Fruit fly (Drosophila melanogaster) whole organism, prepupa: ENCODE measurements around the gene CG5790.

Experiments used
- CG11762 ChIP-seq: fragments of 200-800 bp; sonication (Bioruptor generic); optimal IDR thresholded peaks from 3 replicates; lab custom pipeline; 2016; ENCODE audit warnings: missing biosample characterization, missing genetic modification characterization; ENCODE audit not compliant: insufficient read depth
- CG15336 ChIP-seq: fragments of 200-800 bp; sonication (Bioruptor generic); IDR thresholded peaks from 2 replicates; pipeline ENCODE4 v1.3.6; 2022; ENCODE audit warnings: missing biosample characterization, missing genetic modification characterization
- CG31627 ChIP-seq: fragments of 200-800 bp; sonication (Bioruptor generic); optimal IDR thresholded peaks from 3 replicates; lab custom pipeline; 2016; ENCODE audit warnings: missing biosample characterization, missing genetic modification characterization
- CG6163 ChIP-seq: fragments of 200-800 bp; sonication (Bioruptor generic); IDR thresholded peaks from 3 replicates; pipeline ENCODE4 v1.3.6; 2022; ENCODE audit warnings: missing biosample characterization, missing genetic modification characterization
- CG6854 ChIP-seq: fragments of 200-800 bp; sonication (Bioruptor generic); optimal IDR thresholded peaks from 2 replicates; lab custom pipeline; 2017; ENCODE audit warnings: missing biosample characterization, mild to moderate bottlenecking, missing genetic modification characterization
- CG7368 ChIP-seq: fragments of 200-800 bp; sonication (Bioruptor generic); optimal IDR thresholded peaks from 3 replicates; lab custom pipeline; 2016; ENCODE audit warnings: missing biosample characterization, missing genetic modification characterization
- CG8632 ChIP-seq: fragments of 200-800 bp; sonication (Bioruptor generic); optimal IDR thresholded peaks from 3 replicates; lab custom pipeline; 2016; ENCODE audit warnings: missing biosample characterization, missing genetic modification characterization
- Eip93F ChIP-seq: fragments of 200-800 bp; sonication (Bioruptor generic); optimal IDR thresholded peaks from 2 replicates; lab custom pipeline; 2016; ENCODE audit warnings: missing biosample characterization, mild to moderate bottlenecking, missing genetic modification characterization
- Hr38 ChIP-seq: sonication (Bioruptor generic); optimal IDR thresholded peaks from 2 replicates; lab custom pipeline; 2016; ENCODE audit warnings: missing biosample characterization, missing genetic modification characterization
- Lpt ChIP-seq: fragments of 200-800 bp; sonication (Bioruptor generic); optimal IDR thresholded peaks from 3 replicates; lab custom pipeline; 2016; ENCODE audit warnings: missing biosample characterization, missing genetic modification characterization
- Sox15 ChIP-seq: fragments of 200-800 bp; sonication (Bioruptor generic); optimal IDR thresholded peaks from 3 replicates; lab custom pipeline; 2016; ENCODE audit warnings: missing biosample characterization, missing genetic modification characterization
- salr ChIP-seq, 2 experiments: fragments of 200-800 bp; sonication (Bioruptor generic); optimal IDR thresholded peaks; 3 replicates each; lab custom pipeline; 2016 to 2018; ENCODE audit warnings: missing biosample characterization in 2 of 2, missing genetic modification characterization in 2 of 2, mild to moderate bottlenecking in 1 of 2
- svp ChIP-seq: fragments of 200-800 bp; sonication (Bioruptor generic); peaks from one replicate; lab custom pipeline; 2016; ENCODE audit warnings: missing biosample characterization, missing genetic modification characterization

dm6 chr2L:18328737-18329136 is 34.1 kb downstream of the CG5790 start:
- peak; percentile 88 for TF ChIP-seq CG6163 (GFP tag; lab: Robert Waterston, UW)
- TF ChIP-seq svp, result no peak
- no peak for TF ChIP-seq Hr38 (GFP tag; lab: Kevin White, UChicago)
- peak in 1 of 2 experiments; percentile 13 for TF ChIP-seq salr (GFP tag; optimal IDR thresholded peaks at IDR 0.05; lab: Kevin White, UChicago)
- TF ChIP-seq Eip93F (GFP tag; lab: Kevin White, UChicago), result no peak
- peak; percentile 44 for TF ChIP-seq CG11762
- TF ChIP-seq CG6854, result no peak
- peak; percentile 40 for TF ChIP-seq CG8632 (GFP tag; lab: Kevin White, UChicago)
- peak; percentile 54 for TF ChIP-seq CG7368 (GFP tag; lab: Kevin White, UChicago)
- peak; percentile 28 for TF ChIP-seq Sox15
- peak; percentile 61 for TF ChIP-seq CG31627
- peak; percentile 81 for TF ChIP-seq CG15336 (GFP tag; lab: Robert Waterston, UW)
- TF ChIP-seq Lpt (GFP tag; lab: Kevin White, UChicago), result peak; percentile 80
